Fruit fly (Drosophila melanogaster): Measurements from ENCODE around the gene CG32191.

Gene CG32191

DNA sequence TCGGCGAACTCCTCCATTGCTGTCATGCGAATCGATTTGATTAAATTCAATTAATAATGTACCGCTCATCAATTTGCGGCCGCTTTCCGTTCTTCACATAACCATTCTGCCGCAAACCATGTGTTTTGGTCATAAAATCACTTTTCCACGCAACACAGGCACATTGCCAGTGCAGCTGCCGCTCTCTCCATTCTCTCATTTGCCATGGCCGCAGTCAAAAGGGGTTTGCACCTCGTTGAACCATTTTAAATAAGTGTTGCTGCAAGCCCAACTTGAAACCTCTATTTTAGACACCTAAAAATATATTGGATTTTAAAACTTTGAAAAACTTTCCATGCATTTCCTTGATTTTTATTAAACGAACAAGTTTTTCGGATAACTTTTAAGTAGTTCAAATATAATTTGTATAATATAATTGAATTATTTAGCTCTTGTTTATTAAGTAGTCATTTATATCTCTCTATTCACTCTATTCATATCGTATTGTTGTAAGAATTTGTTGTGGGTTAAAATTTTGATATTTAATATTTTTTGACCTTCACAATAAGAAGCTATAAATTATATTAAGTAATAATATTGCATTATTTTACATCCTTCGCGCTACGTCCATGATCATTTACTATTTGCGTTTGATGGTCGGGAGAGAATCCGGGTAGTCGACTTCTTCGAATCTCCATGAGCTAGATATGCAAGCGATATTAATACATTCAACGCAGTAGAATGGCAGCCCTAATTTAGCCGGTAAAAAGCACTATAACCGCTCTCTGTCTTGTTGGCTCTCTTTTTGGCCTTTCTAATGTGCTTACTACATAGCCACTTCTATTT is 47.9 kb upstream of the CG32191 start, which contains the start of gene CG5535 (continued):
- TF ChIP-seq CG12236 (GFP tag; optimal IDR thresholded peaks at IDR 0.05) (no peak), pan (optimal IDR thresholded peaks at IDR 0.05) (no peak), pan (GFP tag; optimal IDR thresholded peaks at IDR 0.05 in 1 of 2, IDR thresholded peaks at IDR 0.05 in 1 of 2) (peak in 1 of 2 experiments; percentile 61), CG10431 (GFP tag; optimal IDR thresholded peaks at IDR 0.05) (peak; percentile 59), Ets97D (GFP tag; optimal IDR thresholded peaks at IDR 0.05) (no peak), chinmo (GFP tag; IDR thresholded peaks at IDR 0.05; ENCODE audit: partially characterized antibody) (peak; percentile 63; the same call in 1 of the 4 replicates), CG7987 (GFP tag; optimal IDR thresholded peaks at IDR 0.05) (peak; percentile 50), Bteb2 (GFP tag; optimal IDR thresholded peaks at IDR 0.05) (peak; percentile 15), pita (GFP tag; optimal IDR thresholded peaks at IDR 0.05) (no peak), CG17385 (GFP tag; optimal IDR thresholded peaks at IDR 0.05) (peak; percentile 80), twi (tag; optimal IDR thresholded peaks at IDR 0.05) (peak; percentile 71), PHDP (tag; optimal IDR thresholded peaks at IDR 0.05) (peak; percentile 74), E2f2 (GFP tag; IDR thresholded peaks at IDR 0.05) (peak; percentile 37; the same call in 1 of the 2 replicates), Mrtf (GFP tag; IDR thresholded peaks at IDR 0.05) (peak; percentile 55; the same call in 2 of the 3 replicates), Eip74EF (GFP tag; optimal IDR thresholded peaks at IDR 0.05) (peak in 1 of 2 experiments; percentile 82), Meics (GFP tag; optimal IDR thresholded peaks at IDR 0.05) (peak; percentile 90), CG3726 (GFP tag; IDR thresholded peaks at IDR 0.05) (no peak; the same call in 2 of the 3 replicates), her (GFP tag; optimal IDR thresholded peaks at IDR 0.05) (peak; percentile 72), MTF-1 (GFP tag; optimal IDR thresholded peaks at IDR 0.05; ENCODE audit: borderline replicate concordance) (peak; percentile 59), chn (GFP tag; optimal IDR thresholded peaks at IDR 0.05) (peak; percentile 48), org-1 (GFP tag; optimal IDR thresholded peaks at IDR 0.05) (peak; percentile 82), CoRest (tag; optimal IDR thresholded peaks at IDR 0.05) (peak; percentile 93), vnd (GFP tag; IDR thresholded peaks at IDR 0.05; ENCODE audit: partially characterized antibody) (no peak), Oaz (GFP tag; IDR thresholded peaks at IDR 0.05) (peak; percentile 47), CG18011 (GFP tag; optimal IDR thresholded peaks at IDR 0.05) (peak; percentile 61), CG7271 (tag; optimal IDR thresholded peaks at IDR 0.05) (no peak), salm (tag; optimal IDR thresholded peaks at IDR 0.05) (peak; percentile 60), CG9437 (GFP tag; optimal IDR thresholded peaks at IDR 0.05) (peak; percentile 93), da (GFP tag; optimal IDR thresholded peaks at IDR 0.05) (no peak), ro (GFP tag; IDR thresholded peaks at IDR 0.05) (no peak; the same call in 1 of the 2 replicates), wek (GFP tag; optimal IDR thresholded peaks at IDR 0.05) (no peak), YL-1 (GFP tag; optimal IDR thresholded peaks at IDR 0.05) (peak; percentile 61), CG10654 (GFP tag; optimal IDR thresholded peaks at IDR 0.05) (peak; percentile 43), HLHmδ (GFP tag; optimal IDR thresholded peaks at IDR 0.05) (peak; percentile 54), pum (GFP tag; optimal IDR thresholded peaks at IDR 0.05) (peak; percentile 12), CG18764 (GFP tag; optimal IDR thresholded peaks at IDR 0.05) (peak; percentile 29), dati (GFP tag; IDR thresholded peaks at IDR 0.05) (0 out of 2 replicates have a peak, but pooled peaks have one; percentile 20), sens-2 (GFP tag; IDR thresholded peaks at IDR 0.05) (no peak), run (tag; optimal IDR thresholded peaks at IDR 0.05) (peak; percentile 58), CG3847 (GFP tag; IDR thresholded peaks at IDR 0.05) (peak; percentile 51), ssp (GFP tag; IDR thresholded peaks at IDR 0.05) (peak; percentile 34; the same call in 1 of the 2 replicates), Fer1 (GFP tag; optimal IDR thresholded peaks at IDR 0.05) (peak; percentile 48), CG34224 (GFP tag; IDR thresholded peaks at IDR 0.05; ENCODE audit: partially characterized antibody) (0 out of 3 replicates have a peak, but pooled peaks have one; percentile 14), stc (GFP tag; IDR thresholded peaks at IDR 0.05) (peak; percentile 53), fu2 (GFP tag; optimal IDR thresholded peaks at IDR 0.05) (peak; percentile 14), exex (tag; optimal IDR thresholded peaks at IDR 0.05) (peak; percentile 24), CG10462 (GFP tag; optimal IDR thresholded peaks at IDR 0.05) (peak; percentile 64), dm (GFP tag; optimal IDR thresholded peaks at IDR 0.05) (peak; percentile 38)

All from whole organism, embryonic.